Fruit fly (Drosophila melanogaster): ENCODE results near the gene Orc5.

Gene Orc5

dm6 chr2L:13838647-13839390 lies 9.2 kb downstream of the Orc5 start (continued):
- peak; percentile 19 for TF ChIP-seq tap (tag; optimal IDR thresholded peaks at IDR 0.05)
- TF ChIP-seq dpn (GFP tag; optimal IDR thresholded peaks at IDR 0.05): no peak
- no peak for TF ChIP-seq her (GFP tag; optimal IDR thresholded peaks at IDR 0.05)
- TF ChIP-seq CG6175 (GFP tag; IDR thresholded peaks at IDR 0.05): no peak
- TF ChIP-seq slou (GFP tag; optimal IDR thresholded peaks at IDR 0.05): no peak
- TF ChIP-seq knrl (GFP tag; IDR thresholded peaks at IDR 0.05; ENCODE audit: partially characterized antibody): no peak
- TF ChIP-seq danr (GFP tag; IDR thresholded peaks at IDR 0.05): no peak
- no peak for TF ChIP-seq repo (GFP tag; optimal IDR thresholded peaks at IDR 0.05)
- TF ChIP-seq dati (GFP tag; IDR thresholded peaks at IDR 0.05): no peak
- TF ChIP-seq Ravus (GFP tag; IDR thresholded peaks at IDR 0.05): no peak
- TF ChIP-seq CG17328 (GFP tag; IDR thresholded peaks at IDR 0.05): no peak
- TF ChIP-seq CG1603 (tag; optimal IDR thresholded peaks at IDR 0.05): peak; percentile 43
- 0 out of 3 replicates have a peak, but pooled peaks have one; percentile 29 for TF ChIP-seq Dbx (GFP tag; IDR thresholded peaks at IDR 0.05)

dm6 chr2L:13839744-13840151 lies 10.1 kb downstream of the Orc5 start:
- peak; percentile 80 for TF ChIP-seq sisA (GFP tag; IDR thresholded peaks at IDR 0.05)
- TF ChIP-seq Dfd (GFP tag; optimal IDR thresholded peaks at IDR 0.05): peak in 1 of 2 experiments; percentile 34
- no peak for TF ChIP-seq zen2 (GFP tag; IDR thresholded peaks at IDR 0.05; ENCODE audit: partially characterized antibody)
- TF ChIP-seq ems (GFP tag; optimal IDR thresholded peaks at IDR 0.05): peak; percentile 40
- TF ChIP-seq CG11695 (GFP tag; IDR thresholded peaks at IDR 0.05): peak; percentile 91
- TF ChIP-seq Bteb2 (GFP tag; optimal IDR thresholded peaks at IDR 0.05): peak; percentile 72
- peak; percentile 82 for TF ChIP-seq CG18619 (GFP tag; optimal IDR thresholded peaks at IDR 0.05)
- TF ChIP-seq az2 (GFP tag; optimal IDR thresholded peaks at IDR 0.05): peak; percentile 87
- peak; percentile 68 for TF ChIP-seq crc (GFP tag; optimal IDR thresholded peaks at IDR 0.05)
- TF ChIP-seq sr (GFP tag; IDR thresholded peaks at IDR 0.05): no peak
- peak; percentile 86 for TF ChIP-seq CG18262 (tag; optimal IDR thresholded peaks at IDR 0.05)
- TF ChIP-seq ken (GFP tag; IDR thresholded peaks at IDR 0.05): no peak
- TF ChIP-seq Awh (GFP tag; IDR thresholded peaks at IDR 0.05): peak; percentile 45; the same call in 1 of the 2 replicates
- TF ChIP-seq pfk (GFP tag; optimal IDR thresholded peaks at IDR 0.05): no peak
- peak; percentile 68 for TF ChIP-seq Dip3 (GFP tag; optimal IDR thresholded peaks at IDR 0.05)
- TF ChIP-seq chm (GFP tag; IDR thresholded peaks at IDR 0.05): peak; percentile 55; the same call in 1 of the 2 replicates
- peak; percentile 84 for TF ChIP-seq CG12155 (GFP tag; optimal IDR thresholded peaks at IDR 0.05)
- TF ChIP-seq CG16813 (GFP tag; IDR thresholded peaks at IDR 0.05; ENCODE audit: partially characterized antibody): no peak
- peak; percentile 86 for TF ChIP-seq Atf-2 (GFP tag; optimal IDR thresholded peaks at IDR 0.05)
- peak; percentile 25 for TF ChIP-seq CG8281 (tag; optimal IDR thresholded peaks at IDR 0.05)
- peak; percentile 68 for TF ChIP-seq ATbp (GFP tag; optimal IDR thresholded peaks at IDR 0.05)
- no peak for TF ChIP-seq pita (GFP tag; optimal IDR thresholded peaks at IDR 0.05)
- TF ChIP-seq CG7928 (GFP tag; optimal IDR thresholded peaks at IDR 0.05): peak; percentile 8
- TF ChIP-seq bab2 (GFP tag; optimal IDR thresholded peaks at IDR 0.05): peak; percentile 64
- TF ChIP-seq E2f1 (GFP tag; IDR thresholded peaks at IDR 0.05): peak; percentile 68
- no peak for TF ChIP-seq dati (GFP tag; IDR thresholded peaks at IDR 0.05)
- peak; percentile 68 for TF ChIP-seq CG30431 (GFP tag; optimal IDR thresholded peaks at IDR 0.05)
- peak; percentile 79 for TF ChIP-seq CG3281 (GFP tag; optimal IDR thresholded peaks at IDR 0.05)
- peak; percentile 37 for TF ChIP-seq CG6813 (GFP tag; optimal IDR thresholded peaks at IDR 0.05)
- no peak for TF ChIP-seq CG9797 (GFP tag; optimal IDR thresholded peaks at IDR 0.05)
- peak; percentile 64 for TF ChIP-seq Nf-YB (GFP tag; optimal IDR thresholded peaks at IDR 0.05)
- TF ChIP-seq Ets65A (GFP tag): peak; percentile 95
- TF ChIP-seq Antp (GFP tag; optimal IDR thresholded peaks at IDR 0.05): peak; percentile 65
- peak; percentile 92 for TF ChIP-seq CG4820 (GFP tag; optimal IDR thresholded peaks at IDR 0.05)
- TF ChIP-seq tin (GFP tag; optimal IDR thresholded peaks at IDR 0.05): peak; percentile 81
- TF ChIP-seq CG2199 (GFP tag; IDR thresholded peaks at IDR 0.05): peak; percentile 74; the same call in 1 of the 3 replicates
- peak; percentile 49 for TF ChIP-seq nom (GFP tag; optimal IDR thresholded peaks at IDR 0.05)
- TF ChIP-seq yki (optimal IDR thresholded peaks at IDR 0.05): no peak

Data from whole organism, embryonic.